Fruit fly (Drosophila melanogaster): ENCODE measurements around the gene CG32213.

CG32213 gene

DNA sequence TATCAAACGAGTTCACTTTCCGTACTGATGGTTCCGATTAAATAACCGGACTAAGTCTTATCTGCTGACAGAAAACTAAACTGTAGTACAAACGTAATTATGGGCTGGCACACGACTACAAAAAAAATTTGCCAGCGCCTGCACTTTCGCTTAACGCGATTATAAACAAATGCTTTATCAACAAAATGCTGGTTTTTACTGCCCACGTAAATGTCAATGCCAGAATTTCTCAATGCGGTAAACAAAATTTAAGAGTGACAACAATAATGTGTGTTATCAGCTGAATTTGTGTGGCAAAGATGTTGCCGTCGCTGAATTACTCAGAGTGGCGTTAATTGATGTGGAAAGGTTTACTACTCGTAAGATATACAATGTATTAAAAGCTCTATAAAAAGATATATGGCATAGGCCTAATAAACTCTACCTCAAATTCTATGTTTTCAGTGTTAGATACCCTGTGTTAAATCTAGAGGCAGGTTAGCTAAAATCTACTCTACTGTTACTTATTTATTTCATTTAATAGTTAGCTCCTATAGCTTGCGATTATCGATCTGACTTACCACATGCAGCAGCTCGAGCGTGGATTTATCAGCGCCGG lies 20.5 kb downstream of the CG32213 start:
- no peak for TF ChIP-seq usp (GFP tag; optimal IDR thresholded peaks at IDR 0.05)
- no peak for TF ChIP-seq CG8478 (optimal IDR thresholded peaks at IDR 0.05)
- TF ChIP-seq EcR (GFP tag; optimal IDR thresholded peaks at IDR 0.05), result no peak
- no peak for TF ChIP-seq Dll (optimal IDR thresholded peaks at IDR 0.05)
- TF ChIP-seq psq (optimal IDR thresholded peaks at IDR 0.05), result no peak
- no peak for TF ChIP-seq pan (optimal IDR thresholded peaks at IDR 0.05)

dm6 chr3L:19496600-19496999 lies 21.0 kb downstream of the CG32213 start:
- no peak for TF ChIP-seq psq (optimal IDR thresholded peaks at IDR 0.05)
- TF ChIP-seq pan (optimal IDR thresholded peaks at IDR 0.05), result no peak
- no peak for TF ChIP-seq usp (GFP tag; optimal IDR thresholded peaks at IDR 0.05)
- no peak for TF ChIP-seq EcR (GFP tag; optimal IDR thresholded peaks at IDR 0.05)
- no peak for TF ChIP-seq Dll (optimal IDR thresholded peaks at IDR 0.05)
- TF ChIP-seq CG8478 (optimal IDR thresholded peaks at IDR 0.05), result no peak

DNA sequence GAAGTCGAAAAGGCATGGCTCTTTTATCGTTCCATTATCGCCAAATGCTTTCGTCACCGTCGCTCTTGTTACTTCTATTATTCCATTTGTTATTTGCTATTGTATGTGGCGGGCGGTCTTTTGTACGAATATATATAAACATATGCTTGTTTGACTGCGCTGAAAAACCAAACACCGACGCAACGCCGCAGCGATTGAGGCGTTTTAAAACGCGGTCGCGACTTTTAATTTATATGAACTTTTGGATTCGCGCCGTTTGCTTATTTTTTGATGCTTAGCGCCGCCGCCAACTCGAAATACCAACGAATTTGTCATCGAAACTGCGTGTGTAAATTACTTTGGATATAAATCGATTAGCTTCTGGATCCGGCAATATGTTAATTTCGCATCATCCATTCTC lies 21.5 kb downstream of the CG32213 start:
- TF ChIP-seq usp (GFP tag; optimal IDR thresholded peaks at IDR 0.05) (no peak), EcR (GFP tag; optimal IDR thresholded peaks at IDR 0.05) (no peak), psq (optimal IDR thresholded peaks at IDR 0.05) (no peak), CG8478 (optimal IDR thresholded peaks at IDR 0.05) (no peak), pan (optimal IDR thresholded peaks at IDR 0.05) (no peak), Dll (optimal IDR thresholded peaks at IDR 0.05) (no peak)

dm6 chr3L:19497623-19498022 lies 22.0 kb downstream of the CG32213 start, which contains the start of gene CG9449:
CG9449 (minus strand) TSS chr3L:19497723.
- TF ChIP-seq usp (GFP tag; optimal IDR thresholded peaks at IDR 0.05) (no peak), pan (optimal IDR thresholded peaks at IDR 0.05) (no peak), Dll (optimal IDR thresholded peaks at IDR 0.05) (no peak), EcR (GFP tag; optimal IDR thresholded peaks at IDR 0.05) (no peak), CG8478 (optimal IDR thresholded peaks at IDR 0.05) (no peak), psq (optimal IDR thresholded peaks at IDR 0.05) (no peak)

- no peak for TF ChIP-seq CG8478 (optimal IDR thresholded peaks at IDR 0.05)
- no peak for TF ChIP-seq usp (GFP tag; optimal IDR thresholded peaks at IDR 0.05)
- no peak for TF ChIP-seq pan (optimal IDR thresholded peaks at IDR 0.05)
- no peak for TF ChIP-seq Dll (optimal IDR thresholded peaks at IDR 0.05)
- TF ChIP-seq psq (optimal IDR thresholded peaks at IDR 0.05), result no peak
- TF ChIP-seq EcR (GFP tag; optimal IDR thresholded peaks at IDR 0.05), result no peak
These were observed 23.7 kb downstream of the CG32213 start for dm6 chr3L:19499334-19499733.

dm6 chr3L:19500698-19501097 lies 25.1 kb downstream of the CG32213 start, which contains the start of gene CG9451:
CG9451 (minus strand) TSS chr3L:19500798.
- TF ChIP-seq EcR (GFP tag; optimal IDR thresholded peaks at IDR 0.05) (no peak), CG8478 (optimal IDR thresholded peaks at IDR 0.05) (no peak), Dll (optimal IDR thresholded peaks at IDR 0.05) (no peak), pan (optimal IDR thresholded peaks at IDR 0.05) (no peak), usp (GFP tag; optimal IDR thresholded peaks at IDR 0.05) (no peak), psq (optimal IDR thresholded peaks at IDR 0.05) (no peak)

- TF ChIP-seq EcR (GFP tag; optimal IDR thresholded peaks at IDR 0.05) (no peak), usp (GFP tag; optimal IDR thresholded peaks at IDR 0.05) (no peak), psq (optimal IDR thresholded peaks at IDR 0.05) (no peak)
These were observed 28.1 kb downstream of the CG32213 start, which contains the start of gene CG9452 for dm6 chr3L:19503770-19504169. CG9452 (minus strand) TSS chr3L:19503870.

dm6 chr3L:19504719-19505118 lies 29.1 kb downstream of the CG32213 start:
- TF ChIP-seq Dll (optimal IDR thresholded peaks at IDR 0.05) (no peak), psq (optimal IDR thresholded peaks at IDR 0.05) (no peak), usp (GFP tag; optimal IDR thresholded peaks at IDR 0.05) (no peak), pan (optimal IDR thresholded peaks at IDR 0.05) (no peak), EcR (GFP tag; optimal IDR thresholded peaks at IDR 0.05) (no peak), CG8478 (optimal IDR thresholded peaks at IDR 0.05) (no peak)

- TF ChIP-seq pan (optimal IDR thresholded peaks at IDR 0.05) (no peak), Dll (optimal IDR thresholded peaks at IDR 0.05) (no peak), CG8478 (optimal IDR thresholded peaks at IDR 0.05) (no peak), EcR (GFP tag; optimal IDR thresholded peaks at IDR 0.05) (no peak), usp (GFP tag; optimal IDR thresholded peaks at IDR 0.05) (no peak), psq (optimal IDR thresholded peaks at IDR 0.05) (no peak)
These were observed 37.0 kb downstream of the CG32213 start for dm6 chr3L:19512672-19513071.

- no peak for TF ChIP-seq CG8478 (optimal IDR thresholded peaks at IDR 0.05)
- TF ChIP-seq psq (optimal IDR thresholded peaks at IDR 0.05), result no peak
- TF ChIP-seq usp (GFP tag; optimal IDR thresholded peaks at IDR 0.05), result no peak
- TF ChIP-seq Dll (optimal IDR thresholded peaks at IDR 0.05), result no peak
- no peak for TF ChIP-seq pan (optimal IDR thresholded peaks at IDR 0.05)
- no peak for TF ChIP-seq EcR (GFP tag; optimal IDR thresholded peaks at IDR 0.05)
These were observed 40.9 kb downstream of the CG32213 start for dm6 chr3L:19516547-19516946.

DNA sequence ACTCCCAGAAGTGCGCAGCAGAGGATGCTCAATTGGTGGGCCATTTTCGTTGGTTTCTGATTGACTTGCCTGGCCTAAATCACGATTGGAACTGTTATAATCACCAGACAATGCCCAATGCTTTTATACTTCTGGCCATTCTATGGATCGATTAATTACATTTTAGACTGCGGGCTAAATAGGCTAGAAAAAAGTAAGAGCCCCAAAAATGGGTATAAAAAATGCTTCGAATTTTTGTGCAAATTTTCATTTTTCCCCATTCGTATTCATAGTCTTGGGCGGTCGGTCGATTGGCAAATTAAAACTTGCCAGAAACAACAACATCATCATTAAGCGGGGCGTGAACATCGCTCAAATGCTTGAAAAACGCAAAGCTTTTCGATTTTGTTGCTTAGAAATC lies 42.6 kb downstream of the CG32213 start, which contains the start of gene Cpr76Ba:
TSS of gene Cpr76Ba (minus strand) at position 101 of the 400 bp plus-strand sequence.
- TF ChIP-seq CG8478 (optimal IDR thresholded peaks at IDR 0.05), result no peak
- no peak for TF ChIP-seq pan (optimal IDR thresholded peaks at IDR 0.05)
- no peak for TF ChIP-seq Dll (optimal IDR thresholded peaks at IDR 0.05)
- no peak for TF ChIP-seq EcR (GFP tag; optimal IDR thresholded peaks at IDR 0.05)
- no peak for TF ChIP-seq usp (GFP tag; optimal IDR thresholded peaks at IDR 0.05)
- TF ChIP-seq psq (optimal IDR thresholded peaks at IDR 0.05), result no peak

DNA sequence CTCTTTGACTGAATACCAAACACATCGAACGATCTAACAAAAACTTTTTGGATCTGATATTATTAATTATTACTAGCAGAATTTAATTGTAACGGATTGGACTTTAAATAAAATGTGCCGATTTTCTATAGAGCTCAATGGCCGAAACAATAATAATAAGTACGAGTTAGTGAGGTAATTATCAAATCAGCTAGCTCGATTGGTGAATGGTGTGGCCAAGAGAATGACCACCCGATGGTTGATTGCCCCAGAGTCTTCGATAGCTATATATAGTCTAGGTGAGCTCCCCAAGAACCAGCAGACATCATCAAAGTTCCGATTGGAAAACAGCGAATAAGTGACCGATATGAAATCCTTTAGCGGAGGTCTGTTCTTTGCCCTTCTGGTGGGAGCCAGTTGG lies 43.7 kb downstream of the CG32213 start, which contains the start of gene Cpr76Bb:
TSS of gene Cpr76Bb (plus strand) at position 301 of the 400 bp plus-strand sequence.
- TF ChIP-seq Dll (optimal IDR thresholded peaks at IDR 0.05), result no peak

dm6 chr3L:19520645-19521044 lies 45.0 kb downstream of the CG32213 start, which contains the start of gene Cpr76Bc:
Cpr76Bc (plus strand) TSS chr3L:19520945.
- TF ChIP-seq Dll (optimal IDR thresholded peaks at IDR 0.05) (no peak), pan (optimal IDR thresholded peaks at IDR 0.05) (no peak), usp (GFP tag; optimal IDR thresholded peaks at IDR 0.05) (no peak), CG8478 (optimal IDR thresholded peaks at IDR 0.05) (no peak)

Measured in whole organism.